Fruit fly (Drosophila melanogaster) whole organism, adult: ENCODE measurements around the gene Dlg5.

Source experiments
- CG14711 ChIP-seq: fragments of 200-800 bp; sonication (Bioruptor generic); optimal IDR thresholded peaks from 2 replicates; lab custom pipeline; 2018; ENCODE audit warnings: missing biosample characterization, mild to moderate bottlenecking, missing genetic modification characterization, moderate library complexity
- CG1620 ChIP-seq: fragments of 200-800 bp; sonication (Bioruptor generic); optimal IDR thresholded peaks from 2 replicates; lab custom pipeline; 2016; ENCODE audit warnings: missing biosample characterization, missing genetic modification characterization
- CG5204 ChIP-seq: fragments of 200-800 bp; sonication (Bioruptor generic); optimal IDR thresholded peaks from 2 replicates; lab custom pipeline; 2016; ENCODE audit warnings: missing biosample characterization, missing genetic modification characterization
- CG7045 ChIP-seq: fragments of 200-800 bp; sonication (Bioruptor generic); optimal IDR thresholded peaks from 2 replicates; lab custom pipeline; 2017; ENCODE audit warnings: missing biosample characterization, mild to moderate bottlenecking, missing genetic modification characterization
- Clk ChIP-seq: fragments of 200-800 bp; sonication (Bioruptor generic); optimal IDR thresholded peaks from 2 replicates; lab custom pipeline; 2017; ENCODE audit warnings: missing biosample characterization, missing genetic modification characterization
- Hr96 ChIP-seq: fragments of 200-800 bp; sonication (Bioruptor generic); optimal IDR thresholded peaks from 2 replicates; lab custom pipeline; 2016; ENCODE audit warnings: missing biosample characterization, missing genetic modification characterization
- cnc ChIP-seq, 2 experiments: fragments of >200 bp; optimal IDR thresholded peaks; 2 replicates each; lab custom pipeline; 2017
- kay ChIP-seq: fragments of 200-800 bp; sonication (Bioruptor generic); peaks from one replicate; lab custom pipeline; 2016; ENCODE audit warnings: missing biosample characterization, missing genetic modification characterization, borderline replicate concordance
- pad ChIP-seq: fragments of 200-800 bp; sonication (Bioruptor generic); optimal IDR thresholded peaks from 3 replicates; lab custom pipeline; 2017; ENCODE audit warnings: missing biosample characterization, missing genetic modification characterization, mild to moderate bottlenecking, moderate library complexity, missing genetic modification reagents
- toe ChIP-seq: fragments of 200-800 bp; sonication (Bioruptor generic); optimal IDR thresholded peaks from 2 replicates; lab custom pipeline; 2016; ENCODE audit warnings: missing biosample characterization, missing genetic modification characterization

- TF ChIP-seq pad: no peak
- no peak for TF ChIP-seq toe (GFP tag; lab: Kevin White, UChicago)
- no peak for TF ChIP-seq CG14711 (tag; lab: Kevin White, UChicago)
- TF ChIP-seq kay (GFP tag; lab: Kevin White, UChicago): no peak
- TF ChIP-seq Clk: no peak
- TF ChIP-seq CG7045 (GFP tag; lab: Kevin White, UChicago): no peak
- no peak for TF ChIP-seq Hr96
- no peak for TF ChIP-seq CG5204
- no peak for TF ChIP-seq CG1620 (GFP tag; lab: Kevin White, UChicago)
- no peak for TF ChIP-seq cnc (optimal IDR thresholded peaks at IDR 0.05; lab: Kevin White, UChicago)
Observed at dm6 chr2L:11502698-11503097, 14.2 kb downstream of the Dlg5 start.
